Fruit fly (Drosophila melanogaster) whole organism, prepupa: ENCODE measurements around the gene LpR2.

Experiments used
- Blimp-1 ChIP-seq: fragments of 200-800 bp; sonication (Bioruptor generic); optimal IDR thresholded peaks from 3 replicates; lab custom pipeline; 2017; ENCODE audit warnings: missing biosample characterization, missing genetic modification characterization, mild to moderate bottlenecking, moderate library complexity, missing genetic modification reagents
- CG10631 ChIP-seq: fragments of 200-800 bp; sonication (Bioruptor generic); optimal IDR thresholded peaks from 2 replicates; lab custom pipeline; 2016; ENCODE audit warnings: missing biosample characterization, missing genetic modification characterization
- CG10669 ChIP-seq: fragments of 200-800 bp; sonication (Bioruptor generic); optimal IDR thresholded peaks from 3 replicates; lab custom pipeline; 2018; ENCODE audit warnings: missing biosample characterization, mild to moderate bottlenecking, missing genetic modification characterization, moderate library complexity
- CG11762 ChIP-seq: fragments of 200-800 bp; sonication (Bioruptor generic); optimal IDR thresholded peaks from 3 replicates; lab custom pipeline; 2016; ENCODE audit warnings: missing biosample characterization, missing genetic modification characterization; ENCODE audit not compliant: insufficient read depth
- CG11902 ChIP-seq: fragments of 200-800 bp; sonication (Bioruptor generic); optimal IDR thresholded peaks from 3 replicates; lab custom pipeline; 2016; ENCODE audit warnings: missing biosample characterization, missing genetic modification characterization
- CG15336 ChIP-seq: fragments of 200-800 bp; sonication (Bioruptor generic); IDR thresholded peaks from 2 replicates; pipeline ENCODE4 v1.3.6; 2022; ENCODE audit warnings: missing biosample characterization, missing genetic modification characterization
- CG1621 ChIP-seq: fragments of 200-800 bp; sonication (Bioruptor generic); optimal IDR thresholded peaks from 3 replicates; lab custom pipeline; 2018; ENCODE audit warnings: missing biosample characterization, mild to moderate bottlenecking, missing genetic modification characterization
- CG3032 ChIP-seq: fragments of 200-800 bp; optimal IDR thresholded peaks from 2 replicates; lab custom pipeline; 2019; ENCODE audit warnings: missing biosample characterization, mild to moderate bottlenecking, missing genetic modification characterization, moderate library complexity
- CG31627 ChIP-seq: fragments of 200-800 bp; sonication (Bioruptor generic); optimal IDR thresholded peaks from 3 replicates; lab custom pipeline; 2016; ENCODE audit warnings: missing biosample characterization, missing genetic modification characterization
- CG32006 ChIP-seq: fragments of 200-800 bp; sonication (Bioruptor generic); optimal IDR thresholded peaks from 3 replicates; lab custom pipeline; 2017; ENCODE audit warnings: missing biosample characterization, mild to moderate bottlenecking, missing genetic modification characterization
- CG3919 ChIP-seq: fragments of 200-800 bp; sonication (Bioruptor generic); optimal IDR thresholded peaks from 3 replicates; lab custom pipeline; 2016; ENCODE audit warnings: missing biosample characterization, missing genetic modification characterization
- CG6163 ChIP-seq: fragments of 200-800 bp; sonication (Bioruptor generic); IDR thresholded peaks from 3 replicates; pipeline ENCODE4 v1.3.6; 2022; ENCODE audit warnings: missing biosample characterization, missing genetic modification characterization
- CG6276 ChIP-seq: fragments of 200-800 bp; sonication (Bioruptor generic); optimal IDR thresholded peaks from 2 replicates; lab custom pipeline; 2017; ENCODE audit warnings: missing biosample characterization, mild to moderate bottlenecking, missing genetic modification characterization
- CG6792 ChIP-seq: fragments of 200-800 bp; sonication (Bioruptor generic); optimal IDR thresholded peaks from 3 replicates; lab custom pipeline; 2016; ENCODE audit warnings: missing biosample characterization, missing genetic modification characterization
- CG6854 ChIP-seq: fragments of 200-800 bp; sonication (Bioruptor generic); optimal IDR thresholded peaks from 2 replicates; lab custom pipeline; 2017; ENCODE audit warnings: missing biosample characterization, mild to moderate bottlenecking, missing genetic modification characterization
- CG7368 ChIP-seq: fragments of 200-800 bp; sonication (Bioruptor generic); optimal IDR thresholded peaks from 3 replicates; lab custom pipeline; 2016; ENCODE audit warnings: missing biosample characterization, missing genetic modification characterization
- CG8119 ChIP-seq: fragments of 200-800 bp; sonication (Bioruptor generic); IDR thresholded peaks from 3 replicates; pipeline ENCODE4 v1.3.6; 2022; ENCODE audit warnings: missing biosample characterization, missing genetic modification characterization
- CG8632 ChIP-seq: fragments of 200-800 bp; sonication (Bioruptor generic); optimal IDR thresholded peaks from 3 replicates; lab custom pipeline; 2016; ENCODE audit warnings: missing biosample characterization, missing genetic modification characterization
- Eip78C ChIP-seq: fragments of 200-800 bp; sonication (Bioruptor generic); peaks from one replicate; lab custom pipeline; 2016; ENCODE audit warnings: missing biosample characterization, missing genetic modification characterization
- Eip93F ChIP-seq: fragments of 200-800 bp; sonication (Bioruptor generic); optimal IDR thresholded peaks from 2 replicates; lab custom pipeline; 2016; ENCODE audit warnings: missing biosample characterization, mild to moderate bottlenecking, missing genetic modification characterization
- Ets21C ChIP-seq: fragments of 200-800 bp; sonication (Bioruptor generic); optimal IDR thresholded peaks from 3 replicates; lab custom pipeline; 2016; ENCODE audit warnings: missing biosample characterization, missing genetic modification characterization
- Ets96B ChIP-seq: fragments of 200-800 bp; optimal IDR thresholded peaks from 2 replicates; lab custom pipeline; 2019; ENCODE audit warnings: missing biosample characterization, mild to moderate bottlenecking, missing genetic modification characterization, moderate library complexity
- Gug ChIP-seq: fragments of 200-800 bp; sonication (Bioruptor generic); IDR thresholded peaks from 2 replicates; pipeline ENCODE4 v1.3.6; 2022; ENCODE audit warnings: missing biosample characterization, missing genetic modification characterization
- Hr38 ChIP-seq: sonication (Bioruptor generic); optimal IDR thresholded peaks from 2 replicates; lab custom pipeline; 2016; ENCODE audit warnings: missing biosample characterization, missing genetic modification characterization
- Hr39 ChIP-seq: fragments of 200-800 bp; sonication (Bioruptor generic); optimal IDR thresholded peaks from 2 replicates; lab custom pipeline; 2016; ENCODE audit warnings: missing biosample characterization, missing genetic modification characterization
- Hr4 ChIP-seq: fragments of 200-800 bp; sonication (Bioruptor generic); optimal IDR thresholded peaks from 3 replicates; lab custom pipeline; 2016; ENCODE audit warnings: missing biosample characterization, missing genetic modification characterization
- Lpt ChIP-seq: fragments of 200-800 bp; sonication (Bioruptor generic); optimal IDR thresholded peaks from 3 replicates; lab custom pipeline; 2016; ENCODE audit warnings: missing biosample characterization, missing genetic modification characterization
- Met ChIP-seq: fragments of 200-800 bp; sonication (Bioruptor generic); optimal IDR thresholded peaks from 3 replicates; lab custom pipeline; 2016; ENCODE audit warnings: missing biosample characterization, missing genetic modification characterization
- OdsH ChIP-seq: fragments of 200-800 bp; sonication (Bioruptor generic); optimal IDR thresholded peaks from 3 replicates; lab custom pipeline; 2016; ENCODE audit warnings: missing biosample characterization, missing genetic modification characterization
- Smox ChIP-seq: fragments of 200-800 bp; sonication (Bioruptor generic); optimal IDR thresholded peaks from 3 replicates; lab custom pipeline; 2016; ENCODE audit warnings: missing biosample characterization, missing genetic modification characterization
- Sox102F ChIP-seq: fragments of 200-800 bp; sonication (Bioruptor generic); optimal IDR thresholded peaks from 2 replicates; lab custom pipeline; 2016; ENCODE audit warnings: missing biosample characterization, mild to moderate bottlenecking, missing genetic modification characterization
- Sox14 ChIP-seq: fragments of 200-800 bp; sonication (Bioruptor generic); optimal IDR thresholded peaks from 3 replicates; lab custom pipeline; 2016; ENCODE audit warnings: missing biosample characterization, missing genetic modification characterization
- Sox15 ChIP-seq: fragments of 200-800 bp; sonication (Bioruptor generic); optimal IDR thresholded peaks from 3 replicates; lab custom pipeline; 2016; ENCODE audit warnings: missing biosample characterization, missing genetic modification characterization
- achi ChIP-seq: fragments of 200-800 bp; sonication (Bioruptor generic); optimal IDR thresholded peaks from 3 replicates; lab custom pipeline; 2016; ENCODE audit warnings: missing biosample characterization, missing genetic modification characterization
- acj6 ChIP-seq: fragments of 200-800 bp; sonication (Bioruptor generic); optimal IDR thresholded peaks from 3 replicates; lab custom pipeline; 2016; ENCODE audit warnings: missing biosample characterization, missing genetic modification characterization
- cyc ChIP-seq: fragments of 200-800 bp; sonication (Bioruptor generic); optimal IDR thresholded peaks from 3 replicates; lab custom pipeline; 2016; ENCODE audit warnings: missing biosample characterization, missing genetic modification characterization
- dac ChIP-seq: fragments of 200-800 bp; sonication (Bioruptor generic); optimal IDR thresholded peaks from 2 replicates; lab custom pipeline; 2017; ENCODE audit warnings: missing biosample characterization, mild to moderate bottlenecking, missing genetic modification characterization
- dsx ChIP-seq: fragments of 200-800 bp; optimal IDR thresholded peaks from 3 replicates; lab custom pipeline; 2019; ENCODE audit warnings: missing biosample characterization, mild to moderate bottlenecking, missing genetic modification characterization, moderate library complexity; ENCODE audit not compliant: poor library complexity, severe bottlenecking
- eg ChIP-seq: fragments of 200-800 bp; sonication (Bioruptor generic); IDR thresholded peaks from 3 replicates; pipeline ENCODE4 v1.3.6; 2022; ENCODE audit warnings: missing biosample characterization, missing genetic modification characterization
- esn ChIP-seq: fragments of 200-800 bp; sonication (Bioruptor generic); optimal IDR thresholded peaks from 2 replicates; lab custom pipeline; 2016; ENCODE audit warnings: missing biosample characterization, mild to moderate bottlenecking, missing genetic modification characterization, moderate library complexity
- fd59A ChIP-seq: fragments of 200-800 bp; sonication (Bioruptor generic); optimal IDR thresholded peaks from 2 replicates; lab custom pipeline; 2017; ENCODE audit warnings: missing biosample characterization, mild to moderate bottlenecking, missing genetic modification characterization, missing genetic modification reagents
- fd85E ChIP-seq: fragments of 200-800 bp; sonication (Bioruptor generic); optimal IDR thresholded peaks from 3 replicates; lab custom pipeline; 2016; ENCODE audit warnings: missing biosample characterization, missing genetic modification characterization
- fkh ChIP-seq: fragments of 200-800 bp; sonication (Bioruptor generic); optimal IDR thresholded peaks from 3 replicates; lab custom pipeline; 2017; ENCODE audit warnings: missing biosample characterization, mild to moderate bottlenecking, missing genetic modification characterization, moderate library complexity
- lz ChIP-seq: fragments of 200-800 bp; sonication (Bioruptor generic); optimal IDR thresholded peaks from 3 replicates; lab custom pipeline; 2016; ENCODE audit warnings: missing biosample characterization, missing genetic modification characterization
- net ChIP-seq: fragments of 200-800 bp; sonication (Bioruptor generic); optimal IDR thresholded peaks from 3 replicates; lab custom pipeline; 2016; ENCODE audit warnings: missing biosample characterization, missing genetic modification characterization
- pdm3 ChIP-seq: fragments of 200-800 bp; sonication (Bioruptor generic); optimal IDR thresholded peaks from 3 replicates; lab custom pipeline; 2016; ENCODE audit warnings: missing biosample characterization, missing genetic modification characterization
- salr ChIP-seq, 2 experiments: fragments of 200-800 bp; sonication (Bioruptor generic); optimal IDR thresholded peaks; 3 replicates each; lab custom pipeline; 2016 to 2018; ENCODE audit warnings: missing biosample characterization in 2 of 2, missing genetic modification characterization in 2 of 2, mild to moderate bottlenecking in 1 of 2
- svp ChIP-seq: fragments of 200-800 bp; sonication (Bioruptor generic); peaks from one replicate; lab custom pipeline; 2016; ENCODE audit warnings: missing biosample characterization, missing genetic modification characterization
- topi ChIP-seq: fragments of 200-800 bp; sonication (Bioruptor generic); optimal IDR thresholded peaks from 3 replicates; lab custom pipeline; 2016; ENCODE audit warnings: missing biosample characterization, missing genetic modification characterization
- vri ChIP-seq: fragments of 200-800 bp; sonication (Bioruptor generic); optimal IDR thresholded peaks from 3 replicates; lab custom pipeline; 2016; ENCODE audit warnings: missing biosample characterization, mild to moderate bottlenecking, missing genetic modification characterization

The LpR2 gene

DNA sequence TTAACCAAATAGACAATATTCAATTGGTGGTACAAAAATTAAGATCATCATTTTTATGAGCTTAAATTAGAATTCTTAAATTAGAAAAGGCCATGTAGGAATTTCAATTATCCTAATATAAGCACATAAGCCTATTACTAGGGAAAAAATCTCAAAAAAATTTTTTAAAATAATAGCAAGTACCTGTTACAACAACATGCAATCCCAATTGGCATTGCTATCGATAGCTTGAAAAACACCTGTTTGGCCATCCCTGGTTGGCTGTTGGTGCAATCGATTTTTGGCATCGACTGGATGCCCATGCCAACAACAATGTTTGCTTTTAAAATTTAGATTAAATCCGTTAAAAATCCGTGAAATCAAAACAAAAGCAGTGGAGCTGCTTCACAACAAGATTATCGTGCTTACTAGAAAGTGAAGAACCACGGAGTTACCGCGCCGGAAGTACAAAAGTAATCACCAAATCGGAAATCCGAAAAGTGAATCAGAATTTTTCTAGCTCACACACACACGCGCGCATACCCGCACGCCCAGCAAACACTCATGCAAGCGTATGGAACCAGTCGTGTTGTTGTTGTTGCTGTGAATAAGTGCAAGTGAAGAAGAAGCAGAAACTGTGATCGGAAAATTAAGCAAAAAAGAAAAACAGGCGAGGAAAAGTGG, 78.6 kb downstream of the LpR2 start, which contains the start of gene RASSF8:
TSS of gene RASSF8 (plus strand) at position 265 of the 663 bp plus-strand sequence.
- TF ChIP-seq CG6163 (GFP tag; lab: Robert Waterston, UW) (no peak; the same call in 1 of the 3 replicates), CG11902 (no peak), CG31627 (GFP tag; lab: Kevin White, UChicago) (peak; percentile 20), CG10631 (GFP tag; lab: Kevin White, UChicago) (no peak), OdsH (peak; percentile 15), dac (no peak), fd85E (GFP tag; lab: Kevin White, UChicago) (no peak), Hr38 (GFP tag; lab: Kevin White, UChicago) (no peak), Blimp-1 (GFP tag; lab: Kevin White, UChicago) (peak; percentile 79), Lpt (GFP tag; lab: Kevin White, UChicago) (no peak), CG8632 (no peak), cyc (GFP tag; lab: Kevin White, UChicago) (no peak), CG11762 (GFP tag; lab: Kevin White, UChicago) (peak; percentile 1), fd59A (GFP tag; lab: Kevin White, UChicago) (no peak), Sox102F (GFP tag; lab: Kevin White, UChicago) (no peak), Ets96B (no peak), Eip78C (GFP tag; lab: Kevin White, UChicago) (peak; percentile 71), lz (GFP tag; lab: Kevin White, UChicago) (peak; percentile 24), CG15336 (GFP tag; lab: Robert Waterston, UW) (no peak), CG32006 (GFP tag; lab: Kevin White, UChicago) (no peak), Sox14 (GFP tag; lab: Kevin White, UChicago) (no peak), Smox (GFP tag; lab: Kevin White, UChicago) (peak; percentile 31), Hr39 (GFP tag; lab: Kevin White, UChicago) (peak; percentile 3), esn (GFP tag; lab: Kevin White, UChicago) (peak; percentile 39), salr (GFP tag; optimal IDR thresholded peaks at IDR 0.05; lab: Kevin White, UChicago) (no peak), Eip93F (no peak), Ets21C (GFP tag; lab: Kevin White, UChicago) (peak; percentile 23), CG1621 (no peak), CG3919 (GFP tag; lab: Kevin White, UChicago) (no peak), CG7368 (GFP tag; lab: Kevin White, UChicago) (no peak), fkh (GFP tag; lab: Kevin White, UChicago) (peak; percentile 73), dsx (GFP tag; lab: Kevin White, UChicago) (peak; percentile 95), eg (peak; percentile 7; the same call in 1 of the 3 replicates), Hr4 (GFP tag; lab: Kevin White, UChicago) (peak; percentile 25), net (no peak), CG8119 (GFP tag; lab: Robert Waterston, UW) (peak; percentile 25; the same call in 1 of the 3 replicates), CG6276 (GFP tag; lab: Kevin White, UChicago) (peak; percentile 53), acj6 (GFP tag; lab: Kevin White, UChicago) (peak; percentile 23), Gug (GFP tag; lab: Robert Waterston, UW) (no peak), Met (no peak), topi (GFP tag; lab: Kevin White, UChicago) (no peak), vri (no peak), CG10669 (no peak), CG6854 (GFP tag; lab: Kevin White, UChicago) (no peak), Sox15 (GFP tag; lab: Kevin White, UChicago) (no peak), pdm3 (GFP tag; lab: Kevin White, UChicago) (peak; percentile 15), achi (GFP tag; lab: Kevin White, UChicago) (peak; percentile 19), CG3032 (tag; lab: Kevin White, UChicago) (no peak), CG6792 (GFP tag; lab: Kevin White, UChicago) (no peak), svp (GFP tag; lab: Kevin White, UChicago) (no peak)
